Worm (Caenorhabditis elegans) whole organism, L4/young adult: ENCODE results near the gene amdh-1.

ENCODE experiments used
- W03F9.2 ChIP-seq: fragments of 150-350 bp; optimal IDR thresholded peaks from 2 replicates; lab custom pipeline; 2014; ENCODE audit warnings: missing biosample characterization, missing genetic modification characterization
- dao-5 ChIP-seq: sonication (generic microtip); optimal IDR thresholded peaks from 2 replicates; lab custom pipeline; 2016; ENCODE audit warnings: missing genotype, missing genetic modification characterization, moderate library complexity, missing compliant biosample characterization
- him-1 ChIP-seq: sonication (generic microtip); optimal IDR thresholded peaks from 2 replicates; lab custom pipeline; 2016; ENCODE audit warnings: missing genotype, missing genetic modification reagents, missing genetic modification characterization, missing compliant biosample characterization

The amdh-1 gene

ce11 chrIII:6300297-6300696 lies 48.7 kb downstream of the amdh-1 start:
- TF ChIP-seq dao-5 (tag; lab: Kevin White, UChicago): no peak
- no peak for TF ChIP-seq W03F9.2 (tag; lab: Kevin White, UChicago)
- no peak for TF ChIP-seq him-1

ce11 chrIII:6303114-6303647 lies 51.6 kb downstream of the amdh-1 start, which contains the start of gene F47D12.9:
Gene F47D12.9, minus strand, starts transcription at chrIII:6303380.
- no peak for TF ChIP-seq W03F9.2 (tag; lab: Kevin White, UChicago)
- TF ChIP-seq him-1: peak; percentile 45

- TF ChIP-seq dao-5 (tag; lab: Kevin White, UChicago): no peak
- no peak for TF ChIP-seq W03F9.2 (tag; lab: Kevin White, UChicago)
- no peak for TF ChIP-seq him-1
These were observed 52.2 kb downstream of the amdh-1 start for ce11 chrIII:6303787-6304186.

ce11 chrIII:6307832-6308231 lies 56.2 kb downstream of the amdh-1 start:
- TF ChIP-seq dao-5 (tag; lab: Kevin White, UChicago): no peak

- no peak for TF ChIP-seq him-1
- TF ChIP-seq W03F9.2 (tag; lab: Kevin White, UChicago): no peak
- TF ChIP-seq dao-5 (tag; lab: Kevin White, UChicago): no peak
These were observed 57.5 kb downstream of the amdh-1 start, which contains the start of gene gar-2 for ce11 chrIII:6309066-6309465. Gene gar-2, plus strand, starts transcription at chrIII:6309366.

ce11 chrIII:6310352-6310751 lies 58.7 kb downstream of the amdh-1 start:
- TF ChIP-seq dao-5 (tag; lab: Kevin White, UChicago) (no peak), him-1 (no peak), W03F9.2 (tag; lab: Kevin White, UChicago) (no peak)

ce11 chrIII:6311452-6311851 lies 59.8 kb downstream of the amdh-1 start:
- TF ChIP-seq him-1 (no peak), W03F9.2 (tag; lab: Kevin White, UChicago) (no peak), dao-5 (tag; lab: Kevin White, UChicago) (no peak)

- TF ChIP-seq W03F9.2 (tag; lab: Kevin White, UChicago): no peak
- no peak for TF ChIP-seq dao-5 (tag; lab: Kevin White, UChicago)
- no peak for TF ChIP-seq him-1
These were observed 60.6 kb downstream of the amdh-1 start for ce11 chrIII:6312244-6312643.

ce11 chrIII:6315515-6315914 lies 63.9 kb downstream of the amdh-1 start:
- TF ChIP-seq dao-5 (tag; lab: Kevin White, UChicago): no peak
- no peak for TF ChIP-seq him-1
- TF ChIP-seq W03F9.2 (tag; lab: Kevin White, UChicago): no peak

ce11 chrIII:6316795-6317194 lies 65.2 kb downstream of the amdh-1 start:
- TF ChIP-seq him-1 (no peak), dao-5 (tag; lab: Kevin White, UChicago) (no peak), W03F9.2 (tag; lab: Kevin White, UChicago) (no peak)

- TF ChIP-seq W03F9.2 (tag; lab: Kevin White, UChicago) (no peak), dao-5 (tag; lab: Kevin White, UChicago) (no peak), him-1 (no peak)
These were observed 65.7 kb downstream of the amdh-1 start for ce11 chrIII:6317345-6317744.
